Worm (Caenorhabditis elegans): Measurements from ENCODE around the gene F09G2.2.

F09G2.2 gene

ce11 chrV:7237133-7237532 is 40.4 kb downstream of the F09G2.2 start, which contains the start of gene hyls-1:
hyls-1 (plus strand) TSS chrV:7237381.
- 0 out of 2 replicates have a peak, but pooled peaks have one; percentile 37 for TF ChIP-seq zfp-3 (GFP tag; conservative IDR thresholded peaks at IDR 0.05)
- TF ChIP-seq aha-1 (tag) = peak; percentile 89
- peak; percentile 40 for TF ChIP-seq nhr-48 (tag; optimal IDR thresholded peaks at IDR 0.05)
- TF ChIP-seq egl-43 (GFP tag; IDR thresholded peaks at IDR 0.05) = no peak
- TF ChIP-seq nhr-77 (tag; optimal IDR thresholded peaks at IDR 0.05) = peak; percentile 71
- TF ChIP-seq dpl-1 (GFP tag; optimal IDR thresholded peaks at IDR 0.05) = peak; percentile 93
- TF ChIP-seq hif-1 (tag; optimal IDR thresholded peaks at IDR 0.05) = peak in 1 of 2 experiments; percentile 84
- TF ChIP-seq nhr-111 (GFP tag; optimal IDR thresholded peaks at IDR 0.05) = no peak
- TF ChIP-seq unc-62 (GFP tag; optimal IDR thresholded peaks at IDR 0.05 in 1 of 2) = peak in 1 of 2 experiments; percentile 92
- no peak for TF ChIP-seq unc-62 (tag; optimal IDR thresholded peaks at IDR 0.05)
- TF ChIP-seq nhr-42 (GFP tag; IDR thresholded peaks at IDR 0.05) = 0 out of 2 replicates have a peak, but pooled peaks have one; percentile 37
- TF ChIP-seq hmg-1.1 (GFP tag; IDR thresholded peaks at IDR 0.05) = peak; percentile 77
- TF ChIP-seq lin-38 (GFP tag; IDR thresholded peaks at IDR 0.05) = peak; percentile 97
- TF ChIP-seq dve-1 (tag; optimal IDR thresholded peaks at IDR 0.05; ENCODE audit: insufficient read depth) = peak; percentile 88
- no peak for TF ChIP-seq spr-3 (GFP tag; optimal IDR thresholded peaks at IDR 0.05)
- peak; percentile 44 for TF ChIP-seq F49E8.2 (tag; optimal IDR thresholded peaks at IDR 0.05; ENCODE audit: borderline replicate concordance)
- TF ChIP-seq ZK546.5 (tag; optimal IDR thresholded peaks at IDR 0.05) = no peak
- TF ChIP-seq unc-130 (GFP tag; optimal IDR thresholded peaks at IDR 0.05) = peak; percentile 50
- TF ChIP-seq lin-29 (GFP tag; IDR thresholded peaks at IDR 0.05) = peak; percentile 67; the same call in 1 of the 2 replicates
- TF ChIP-seq lin-13 (GFP tag; optimal IDR thresholded peaks at IDR 0.05) = peak; percentile 65
- no peak for TF ChIP-seq php-3 (GFP tag; IDR thresholded peaks at IDR 0.05)
- TF ChIP-seq egl-27 (tag; optimal IDR thresholded peaks at IDR 0.05) = peak; percentile 32
- no peak for TF ChIP-seq sdz-12 (GFP tag; optimal IDR thresholded peaks at IDR 0.05)
- TF ChIP-seq lin-15B (tag; optimal IDR thresholded peaks at IDR 0.05) = peak; percentile 54
- peak; percentile 92 for TF ChIP-seq mes-2 (tag; optimal IDR thresholded peaks at IDR 0.05; ENCODE audit: poor library complexity, severe bottlenecking)
- peak; percentile 70 for TF ChIP-seq nhr-102 (tag; optimal IDR thresholded peaks at IDR 0.05)
- TF ChIP-seq arid-1 (GFP tag; conservative IDR thresholded peaks at IDR 0.05) = peak; percentile 42; the same call in 1 of the 2 replicates
- TF ChIP-seq ceh-62 (tag; optimal IDR thresholded peaks at IDR 0.05) = no peak
- TF ChIP-seq dmd-6 (GFP tag; IDR thresholded peaks at IDR 0.05) = peak; percentile 75
- TF ChIP-seq duxl-1 (tag; optimal IDR thresholded peaks at IDR 0.05; ENCODE audit: poor library complexity) = peak; percentile 66
- no peak for TF ChIP-seq F44E2.7 (GFP tag; IDR thresholded peaks at IDR 0.05)
- TF ChIP-seq ceh-82 (tag; optimal IDR thresholded peaks at IDR 0.05) = no peak
- peak; percentile 27 for TF ChIP-seq zfp-2 (tag; optimal IDR thresholded peaks at IDR 0.05)
- TF ChIP-seq ama-1 (optimal IDR thresholded peaks at IDR 0.05) = peak; percentile 27
- TF ChIP-seq hlh-11 (tag; optimal IDR thresholded peaks at IDR 0.05) = peak; percentile 50
- no peak for TF ChIP-seq pha-4 (GFP tag; IDR thresholded peaks at IDR 0.05)
- peak; percentile 75 for TF ChIP-seq pha-4 (tag; optimal IDR thresholded peaks at IDR 0.05)
- TF ChIP-seq F37D6.2 (tag; optimal IDR thresholded peaks at IDR 0.05) = peak; percentile 37
- no peak for TF ChIP-seq pqm-1 (tag; optimal IDR thresholded peaks at IDR 0.05)
- no peak for TF ChIP-seq madf-5 (GFP tag; IDR thresholded peaks at IDR 0.05)
- peak; percentile 76 for TF ChIP-seq T26A8.4 (GFP tag; IDR thresholded peaks at IDR 0.05)
- TF ChIP-seq nhr-28 (tag; optimal IDR thresholded peaks at IDR 0.05) = peak; percentile 53
- peak; percentile 69 for TF ChIP-seq nhr-25 (tag; optimal IDR thresholded peaks at IDR 0.05; ENCODE audit: borderline replicate concordance, insufficient read depth)
- TF ChIP-seq skn-1 (tag; optimal IDR thresholded peaks at IDR 0.05) = no peak
- peak; percentile 85 for TF ChIP-seq hlh-30 (tag; optimal IDR thresholded peaks at IDR 0.05; ENCODE audit: insufficient read depth)
- TF ChIP-seq nhr-6 (tag; optimal IDR thresholded peaks at IDR 0.05) = peak; percentile 84
- peak; percentile 81 for TF ChIP-seq rbr-2 (tag; optimal IDR thresholded peaks at IDR 0.05)
- no peak for TF ChIP-seq daf-12 (tag; optimal IDR thresholded peaks at IDR 0.05)
- TF ChIP-seq mep-1 (tag; optimal IDR thresholded peaks at IDR 0.05) = peak; percentile 89
- peak in 1 of 2 experiments; percentile 86 for TF ChIP-seq lsy-2 (tag; optimal IDR thresholded peaks at IDR 0.05)
- TF ChIP-seq spr-1 (tag; optimal IDR thresholded peaks at IDR 0.05) = peak; percentile 58

Measured in whole organism, L4 larva.